Worm (Caenorhabditis elegans) whole organism, late embryonic: Measurements from ENCODE around the gene srp-1.

Experiments
- dmd-4 ChIP-seq: sonication (generic microtip); optimal IDR thresholded peaks from 2 replicates; lab custom pipeline; 2016; ENCODE audit warnings: borderline replicate concordance, missing genetic modification characterization, missing compliant biosample characterization
- nhr-11 ChIP-seq: fragments of 150-350 bp; optimal IDR thresholded peaks from 2 replicates; lab custom pipeline; 2014; ENCODE audit warnings: missing biosample characterization, missing genetic modification characterization
- pha-4 ChIP-seq: fragments of 150-350 bp; optimal IDR thresholded peaks from 2 replicates; lab custom pipeline; 2018; ENCODE audit warnings: missing biosample characterization, missing genetic modification reagents, missing genetic modification characterization
- sdc-2 ChIP-seq: sonication (generic microtip); optimal IDR thresholded peaks from 2 replicates; lab custom pipeline; 2016; ENCODE audit warnings: missing genotype, missing genetic modification characterization, missing compliant biosample characterization
- unc-55 ChIP-seq: sonication (generic microtip); optimal IDR thresholded peaks from 2 replicates; lab custom pipeline; 2017; ENCODE audit warnings: missing biosample characterization, missing genetic modification reagents, missing genetic modification characterization

- TF ChIP-seq pha-4 (no peak), nhr-11 (no peak), unc-55 (GFP tag; lab: Kevin White, UChicago) (no peak), sdc-2 (tag; lab: Kevin White, UChicago) (no peak), dmd-4 (tag; lab: Kevin White, UChicago) (no peak)
These were observed at the start of gene srp-1, which contains the start of gene str-262 for ce11 chrV:752679-753333.
